Fruit fly (Drosophila melanogaster): Measurements from ENCODE around the gene CG9616.

The CG9616 gene

dm6 chr3R:14282215-14283041 lies 37.2 kb upstream of the CG9616 start:
- TF ChIP-seq CTCF (optimal IDR thresholded peaks at IDR 0.05) (no peak), CG8478 (optimal IDR thresholded peaks at IDR 0.05) (no peak)

- TF ChIP-seq CTCF (optimal IDR thresholded peaks at IDR 0.05) (no peak), CG8478 (optimal IDR thresholded peaks at IDR 0.05) (no peak)
Measured at dm6 chr3R:14280324-14280723, 35.1 kb upstream of the CG9616 start.

- TF ChIP-seq CTCF (optimal IDR thresholded peaks at IDR 0.05) (no peak), CG8478 (optimal IDR thresholded peaks at IDR 0.05) (no peak)
Measured at dm6 chr3R:14279311-14279998, 34.2 kb upstream of the CG9616 start.

- TF ChIP-seq CTCF (optimal IDR thresholded peaks at IDR 0.05) (no peak), CG8478 (optimal IDR thresholded peaks at IDR 0.05) (no peak)
Measured at dm6 chr3R:14278523-14279303, 33.4 kb upstream of the CG9616 start.

dm6 chr3R:14277894-14278522 lies 32.7 kb upstream of the CG9616 start:
- TF ChIP-seq CTCF (optimal IDR thresholded peaks at IDR 0.05), result no peak
- TF ChIP-seq CG8478 (optimal IDR thresholded peaks at IDR 0.05), result no peak

- TF ChIP-seq CG8478 (optimal IDR thresholded peaks at IDR 0.05) (no peak), CTCF (optimal IDR thresholded peaks at IDR 0.05) (no peak)
Measured at dm6 chr3R:14275519-14276172, 30.4 kb upstream of the CG9616 start.

dm6 chr3R:14262087-14262486 lies 16.8 kb upstream of the CG9616 start, which contains the start of the genes CG14839 and CG14841:
CG14839 (plus strand) TSS chr3R:14262387.
CG14841 (minus strand) TSS chr3R:14262418.
- TF ChIP-seq CTCF (optimal IDR thresholded peaks at IDR 0.05) (no peak), CG8478 (optimal IDR thresholded peaks at IDR 0.05) (no peak)

- TF ChIP-seq CTCF (optimal IDR thresholded peaks at IDR 0.05) (no peak), CG8478 (optimal IDR thresholded peaks at IDR 0.05) (no peak)
Measured at dm6 chr3R:14261113-14261512, 15.8 kb upstream of the CG9616 start, which contains the start of gene CG14840. CG14840 (minus strand) TSS chr3R:14261213.

dm6 chr3R:14259821-14260220 lies 14.6 kb upstream of the CG9616 start, which contains the start of gene MetRS-m:
MetRS-m (minus strand) TSS chr3R:14259991.
- no peak for TF ChIP-seq CTCF (optimal IDR thresholded peaks at IDR 0.05)
- no peak for TF ChIP-seq CG8478 (optimal IDR thresholded peaks at IDR 0.05)

dm6 chr3R:14255808-14256207 lies 10.5 kb upstream of the CG9616 start, which contains the start of gene CG43179:
CG43179 (plus strand) TSS chr3R:14256108.
- TF ChIP-seq CTCF (optimal IDR thresholded peaks at IDR 0.05) (no peak), CG8478 (optimal IDR thresholded peaks at IDR 0.05) (no peak)

dm6 chr3R:14244577-14244976 lies 694 bp downstream of the CG9616 start, which contains the start of gene CG43291:
CG43291 (minus strand) TSS chr3R:14244677.
- TF ChIP-seq CG8478 (optimal IDR thresholded peaks at IDR 0.05), result no peak
- TF ChIP-seq CTCF (optimal IDR thresholded peaks at IDR 0.05), result no peak

dm6 chr3R:14229045-14229444 lies 16.2 kb downstream of the CG9616 start, which contains the start of gene CG9624:
CG9624 (minus strand) TSS chr3R:14229145.
- TF ChIP-seq CTCF (optimal IDR thresholded peaks at IDR 0.05) (no peak), CG8478 (optimal IDR thresholded peaks at IDR 0.05) (no peak)

dm6 chr3R:14226662-14227061 lies 18.6 kb downstream of the CG9616 start, which contains the start of gene CG9631:
CG9631 (minus strand) TSS chr3R:14226762.
- TF ChIP-seq CTCF (optimal IDR thresholded peaks at IDR 0.05) (no peak), CG8478 (optimal IDR thresholded peaks at IDR 0.05) (no peak)

- no peak for TF ChIP-seq CG8478 (optimal IDR thresholded peaks at IDR 0.05)
- no peak for TF ChIP-seq CTCF (optimal IDR thresholded peaks at IDR 0.05)
Measured at dm6 chr3R:14224105-14224574, 21.1 kb downstream of the CG9616 start, which contains the start of gene Sp212. Sp212 (minus strand) TSS chr3R:14224155.
